Fruit fly (Drosophila melanogaster) whole organism, embryonic: Measurements from ENCODE around the gene CG46439.
A peak's percentile ranks its signal among the peaks of the same experiment; 100 is the strongest.

Experiments used
- Antp ChIP-seq: fragments of 200-800 bp; sonication (Bioruptor generic); optimal IDR thresholded peaks from 3 replicates; lab custom pipeline; 2016; ENCODE audit warnings: missing biosample characterization, missing genetic modification characterization
- Blimp-1 ChIP-seq: fragments of 200-800 bp; sonication (Bioruptor generic); optimal IDR thresholded peaks from 3 replicates; lab custom pipeline; 2018; ENCODE audit warnings: missing biosample characterization, missing genetic modification characterization, mild to moderate bottlenecking, moderate library complexity, missing genetic modification reagents
- Bteb2 ChIP-seq: fragments of 200-800 bp; sonication (Bioruptor generic); optimal IDR thresholded peaks from 2 replicates; lab custom pipeline; 2016; ENCODE audit warnings: missing biosample characterization, missing genetic modification characterization
- CG10321 ChIP-seq: fragments of 200-800 bp; sonication (Bioruptor generic); IDR thresholded peaks from 2 replicates; pipeline ENCODE4 v1.3.6; 2022; ENCODE audit warnings: missing biosample characterization, missing genetic modification characterization
- CG13287 ChIP-seq: fragments of 200-800 bp; sonication (Bioruptor generic); IDR thresholded peaks from 2 replicates; pipeline ENCODE4 v1.3.6; 2022; ENCODE audit warnings: missing biosample characterization, missing genetic modification characterization; ENCODE audit not compliant: partially characterized antibody
- CG14667 ChIP-seq: fragments of 200-800 bp; sonication (Bioruptor generic); IDR thresholded peaks from 2 replicates; pipeline ENCODE4 v1.3.6; 2022; ENCODE audit warnings: missing biosample characterization, missing genetic modification characterization
- CG14860 ChIP-seq: fragments of 200-800 bp; sonication (Bioruptor generic); IDR thresholded peaks from 3 replicates; pipeline ENCODE4 v1.3.6; 2022; ENCODE audit warnings: missing biosample characterization, missing genetic modification characterization; ENCODE audit not compliant: partially characterized antibody
- CG15479 ChIP-seq: fragments of 200-800 bp; sonication (Bioruptor generic); optimal IDR thresholded peaks from 3 replicates; lab custom pipeline; 2019; ENCODE audit warnings: missing biosample characterization, mild to moderate bottlenecking, missing genetic modification characterization, moderate library complexity
- CG2129 ChIP-seq: fragments of 200-800 bp; sonication (Bioruptor generic); IDR thresholded peaks from 2 replicates; pipeline ENCODE4 v1.3.6; 2022; ENCODE audit warnings: missing biosample characterization, missing genetic modification characterization; ENCODE audit not compliant: partially characterized antibody
- CG4328 ChIP-seq: fragments of 200-800 bp; sonication (Bioruptor generic); optimal IDR thresholded peaks from 3 replicates; lab custom pipeline; 2017; ENCODE audit warnings: missing biosample characterization, missing genetic modification reagents, missing genetic modification characterization
- CG43689 ChIP-seq: fragments of 200-800 bp; sonication (Bioruptor generic); IDR thresholded peaks from 2 replicates; pipeline ENCODE4 v1.3.6; 2022; ENCODE audit warnings: missing biosample characterization, missing genetic modification characterization
- CG4424 ChIP-seq: fragments of 200-800 bp; sonication (Bioruptor generic); optimal IDR thresholded peaks from 3 replicates; lab custom pipeline; 2016; ENCODE audit warnings: missing biosample characterization, missing genetic modification characterization
- CG4707 ChIP-seq: fragments of 200-800 bp; sonication (Bioruptor generic); optimal IDR thresholded peaks from 2 replicates; lab custom pipeline; 2018; ENCODE audit warnings: missing biosample characterization, mild to moderate bottlenecking, missing genetic modification characterization, moderate library complexity
- CG4854 ChIP-seq: fragments of 200-800 bp; sonication (Bioruptor generic); optimal IDR thresholded peaks from 2 replicates; lab custom pipeline; 2016; ENCODE audit warnings: missing biosample characterization, missing genetic modification characterization, inconsistent platforms
- CG5180 ChIP-seq: fragments of 200-800 bp; sonication (Bioruptor generic); optimal IDR thresholded peaks from 3 replicates; lab custom pipeline; 2017; ENCODE audit warnings: missing biosample characterization, missing genetic modification characterization, mild to moderate bottlenecking, moderate library complexity, missing genetic modification reagents
- CG6175 ChIP-seq: fragments of 200-800 bp; sonication (Bioruptor generic); IDR thresholded peaks from 3 replicates; pipeline ENCODE4 v1.3.6; 2022; ENCODE audit warnings: missing biosample characterization, missing genetic modification characterization
- CG6654 ChIP-seq: fragments of 200-800 bp; sonication (Bioruptor generic); optimal IDR thresholded peaks from 2 replicates; lab custom pipeline; 2017; ENCODE audit warnings: missing biosample characterization, mild to moderate bottlenecking, missing genetic modification characterization
- CG6689 ChIP-seq: fragments of 200-800 bp; sonication (Bioruptor generic); IDR thresholded peaks from 2 replicates; pipeline ENCODE4 v1.3.6; 2022; ENCODE audit warnings: missing biosample characterization, missing genetic modification characterization
- CG7271 ChIP-seq: fragments of 200-800 bp; sonication (Bioruptor generic); optimal IDR thresholded peaks from 2 replicates; lab custom pipeline; 2018; ENCODE audit warnings: missing biosample characterization, mild to moderate bottlenecking, missing genetic modification characterization, moderate library complexity
- CG8359 ChIP-seq: fragments of 200-800 bp; sonication (Bioruptor generic); optimal IDR thresholded peaks from 2 replicates; lab custom pipeline; 2017; ENCODE audit warnings: missing biosample characterization, mild to moderate bottlenecking, missing genetic modification characterization, borderline replicate concordance
- Dad ChIP-seq: fragments of 200-800 bp; sonication (Bioruptor generic); optimal IDR thresholded peaks from 3 replicates; lab custom pipeline; 2016; ENCODE audit warnings: missing biosample characterization, missing genetic modification characterization
- Dek ChIP-seq: fragments of 200-800 bp; sonication (Bioruptor generic); optimal IDR thresholded peaks from 3 replicates; lab custom pipeline; 2019; ENCODE audit warnings: missing biosample characterization, mild to moderate bottlenecking, missing genetic modification characterization, moderate library complexity
- Eip74EF ChIP-seq, 2 experiments: fragments of 200-800 bp in 1 of 2; fragments of >200 bp in 1 of 2; sonication (Bioruptor generic) in 1 of 2; optimal IDR thresholded peaks; 2 replicates each; lab custom pipeline; 2017 to 2019; ENCODE audit warnings: missing biosample characterization in 2 of 2, missing genetic modification characterization in 2 of 2, mild to moderate bottlenecking in 1 of 2, moderate library complexity in 1 of 2
- HHEX ChIP-seq: fragments of 200-800 bp; sonication (Bioruptor generic); optimal IDR thresholded peaks from 3 replicates; lab custom pipeline; 2017; ENCODE audit warnings: missing biosample characterization, mild to moderate bottlenecking, missing genetic modification characterization, missing genetic modification reagents
- Jarid2 ChIP-seq: fragments of 200-800 bp; sonication (Bioruptor generic); optimal IDR thresholded peaks from 3 replicates; lab custom pipeline; 2017; ENCODE audit warnings: mild to moderate bottlenecking, missing biosample characterization, missing genetic modification reagents, missing genetic modification characterization
- Med ChIP-seq: fragments of 200-800 bp; sonication (Bioruptor generic); peaks from one replicate; lab custom pipeline; 2016; ENCODE audit warnings: missing biosample characterization, missing genetic modification characterization, mild to moderate bottlenecking, inconsistent platforms, moderate library complexity
- NC2α ChIP-seq: fragments of 200-800 bp; sonication (Bioruptor generic); optimal IDR thresholded peaks from 2 replicates; lab custom pipeline; 2016; ENCODE audit warnings: missing biosample characterization, missing genetic modification characterization
- NFAT ChIP-seq: fragments of 200-800 bp; sonication (Bioruptor generic); IDR thresholded peaks from 2 replicates; pipeline ENCODE4 v1.3.6; 2022; ENCODE audit warnings: missing biosample characterization, missing genetic modification characterization
- PHDP ChIP-seq: fragments of 200-800 bp; sonication (Bioruptor generic); optimal IDR thresholded peaks from 3 replicates; lab custom pipeline; 2018; ENCODE audit warnings: missing biosample characterization, mild to moderate bottlenecking, missing genetic modification characterization, moderate library complexity
- Ptx1 ChIP-seq: fragments of 200-800 bp; sonication (Bioruptor generic); IDR thresholded peaks from 2 replicates; pipeline ENCODE4 v1.3.6; 2022; ENCODE audit warnings: missing biosample characterization, missing genetic modification characterization
- Rx ChIP-seq: fragments of 200-800 bp; sonication (Bioruptor generic); IDR thresholded peaks from 2 replicates; pipeline ENCODE4 v1.3.6; 2022; ENCODE audit warnings: missing biosample characterization, missing genetic modification characterization
- Vsx1 ChIP-seq: fragments of 200-800 bp; sonication (Bioruptor generic); optimal IDR thresholded peaks from 2 replicates; lab custom pipeline; 2017; ENCODE audit warnings: missing biosample characterization, mild to moderate bottlenecking, missing genetic modification characterization, missing genetic modification reagents
- crol ChIP-seq: fragments of 200-800 bp; sonication (Bioruptor generic); IDR thresholded peaks from 2 replicates; pipeline ENCODE4 v1.3.6; 2022; ENCODE audit warnings: missing biosample characterization, missing genetic modification characterization
- dysf ChIP-seq: fragments of 200-800 bp; sonication (Bioruptor generic); IDR thresholded peaks from 3 replicates; pipeline ENCODE4 v1.3.6; 2022; ENCODE audit warnings: missing biosample characterization, missing genetic modification characterization
- eve ChIP-seq, 2 experiments: fragments of >200 bp; optimal IDR thresholded peaks; 2 replicates each; lab custom pipeline; 2017; ENCODE audit warnings: missing biosample characterization in 2 of 2, missing genetic modification characterization in 2 of 2
- grau ChIP-seq: fragments of 200-800 bp; optimal IDR thresholded peaks from 3 replicates; lab custom pipeline; 2019; ENCODE audit warnings: missing biosample characterization, mild to moderate bottlenecking, missing genetic modification characterization, moderate library complexity
- grn ChIP-seq: fragments of 200-800 bp; sonication (Bioruptor generic); optimal IDR thresholded peaks from 3 replicates; lab custom pipeline; 2017; ENCODE audit warnings: missing biosample characterization, missing genetic modification characterization
- inv ChIP-seq: fragments of 200-800 bp; sonication (Bioruptor generic); IDR thresholded peaks from 2 replicates; pipeline ENCODE4 v1.3.6; 2022; ENCODE audit warnings: missing biosample characterization, missing genetic modification characterization; ENCODE audit not compliant: partially characterized antibody
- luna ChIP-seq: fragments of 200-800 bp; sonication (Bioruptor generic); optimal IDR thresholded peaks from 2 replicates; lab custom pipeline; 2016; ENCODE audit warnings: missing biosample characterization, missing genetic modification characterization
- nerfin-2 ChIP-seq: fragments of 200-800 bp; sonication (Bioruptor generic); IDR thresholded peaks from 2 replicates; pipeline ENCODE4 v1.3.6; 2022; ENCODE audit warnings: missing biosample characterization, missing genetic modification characterization; ENCODE audit not compliant: partially characterized antibody
- oc ChIP-seq: fragments of 200-800 bp; sonication (Bioruptor generic); optimal IDR thresholded peaks from 2 replicates; lab custom pipeline; 2018; ENCODE audit warnings: missing biosample characterization, mild to moderate bottlenecking, missing genetic modification characterization, moderate library complexity
- otp ChIP-seq: fragments of 200-800 bp; sonication (Bioruptor generic); IDR thresholded peaks from 3 replicates; pipeline ENCODE4, ENCODE4 v1.3.6; 2022; ENCODE audit warnings: missing biosample characterization, missing genetic modification characterization
- pb ChIP-seq: fragments of 200-800 bp; sonication (Bioruptor generic); optimal IDR thresholded peaks from 3 replicates; lab custom pipeline; 2016; ENCODE audit warnings: missing biosample characterization, missing genetic modification characterization
- psq ChIP-seq: fragments of 200-800 bp; sonication (Bioruptor generic); optimal IDR thresholded peaks from 2 replicates; lab custom pipeline; 2017; ENCODE audit warnings: missing biosample characterization, missing genetic modification characterization
- scrt ChIP-seq: fragments of 200-800 bp; sonication (Bioruptor generic); optimal IDR thresholded peaks from 2 replicates; lab custom pipeline; 2018; ENCODE audit warnings: missing biosample characterization, mild to moderate bottlenecking, missing genetic modification characterization, moderate library complexity
- seq ChIP-seq: fragments of 200-800 bp; sonication (Bioruptor generic); IDR thresholded peaks from 2 replicates; pipeline ENCODE4 v1.3.6; 2022; ENCODE audit warnings: missing biosample characterization, missing genetic modification characterization
- stwl ChIP-seq: fragments of 200-800 bp; sonication (Bioruptor generic); optimal IDR thresholded peaks from 3 replicates; lab custom pipeline; 2018; ENCODE audit warnings: missing biosample characterization, mild to moderate bottlenecking, missing genetic modification characterization, moderate library complexity
- usp ChIP-seq: fragments of >200 bp; optimal IDR thresholded peaks from 2 replicates; lab custom pipeline; 2017; ENCODE audit warnings: missing biosample characterization, missing genetic modification characterization
- vfl ChIP-seq: fragments of 200-800 bp; sonication (Bioruptor generic); optimal IDR thresholded peaks from 2 replicates; lab custom pipeline; 2016; ENCODE audit warnings: missing biosample characterization, missing genetic modification characterization
- wek ChIP-seq: fragments of 200-800 bp; sonication (Bioruptor generic); optimal IDR thresholded peaks from 3 replicates; lab custom pipeline; 2018; ENCODE audit warnings: missing biosample characterization, mild to moderate bottlenecking, missing genetic modification characterization, moderate library complexity
- zen ChIP-seq: fragments of 200-800 bp; sonication (Bioruptor generic); optimal IDR thresholded peaks from 3 replicates; lab custom pipeline; 2018; ENCODE audit warnings: missing biosample characterization, mild to moderate bottlenecking, missing genetic modification characterization, moderate library complexity

Gene CG46439

DNA sequence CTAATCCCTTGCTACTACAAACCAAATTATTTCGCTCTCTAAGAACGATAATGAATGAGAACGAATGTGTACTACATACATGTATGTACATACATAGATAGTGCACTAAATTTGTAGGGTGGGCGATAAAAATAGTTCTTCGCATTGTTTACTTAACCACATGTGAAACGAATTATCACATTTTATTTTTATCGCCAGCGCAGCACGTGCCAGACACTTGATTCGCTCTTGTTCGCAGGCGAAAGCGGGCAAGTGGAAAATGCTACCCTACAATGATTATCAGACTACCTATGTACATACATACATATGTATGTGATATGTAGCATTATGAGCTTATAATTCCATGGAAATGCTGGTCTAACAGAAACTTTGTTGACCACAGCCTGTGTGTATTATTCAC, 10.2 kb downstream of the CG46439 start (continued):
- TF ChIP-seq Ptx1 (GFP tag; lab: Robert Waterston, UW): no peak
- TF ChIP-seq Dek (tag; lab: Kevin White, UChicago): no peak
- TF ChIP-seq Vsx1 (GFP tag; lab: Kevin White, UChicago): no peak
- no peak for TF ChIP-seq CG7271 (tag; lab: Kevin White, UChicago)
- TF ChIP-seq grn: no peak
- no peak for TF ChIP-seq scrt
- TF ChIP-seq Blimp-1: no peak
- TF ChIP-seq Bteb2 (GFP tag; lab: Kevin White, UChicago): no peak
- no peak for TF ChIP-seq CG4424 (GFP tag; lab: Kevin White, UChicago)
- TF ChIP-seq wek: peak; percentile 28
- TF ChIP-seq pb: no peak
- no peak for TF ChIP-seq zen (tag; lab: Kevin White, UChicago)
- TF ChIP-seq CG4854 (GFP tag; lab: Kevin White, UChicago): no peak
- TF ChIP-seq CG5180 (GFP tag; lab: Kevin White, UChicago): no peak
- TF ChIP-seq CG14860 (GFP tag; lab: Robert Waterston, UW): no peak
- TF ChIP-seq luna (GFP tag; lab: Kevin White, UChicago): no peak
- TF ChIP-seq Eip74EF (GFP tag; optimal IDR thresholded peaks at IDR 0.05; lab: Kevin White, UChicago): no peak
- TF ChIP-seq stwl (tag; lab: Kevin White, UChicago): no peak
- no peak for TF ChIP-seq NC2α (GFP tag; lab: Kevin White, UChicago)
- no peak for TF ChIP-seq CG2129 (GFP tag; lab: Robert Waterston, UW)
- no peak for TF ChIP-seq NFAT
- no peak for TF ChIP-seq PHDP (tag; lab: Kevin White, UChicago)
- no peak for TF ChIP-seq crol
- no peak for TF ChIP-seq CG13287 (GFP tag; lab: Robert Waterston, UW)
- TF ChIP-seq eve (GFP tag; optimal IDR thresholded peaks at IDR 0.05; lab: Kevin White, UChicago): peak in 1 of 2 experiments; percentile 26
- no peak for TF ChIP-seq Rx (GFP tag; lab: Robert Waterston, UW)
- no peak for TF ChIP-seq vfl (GFP tag; lab: Kevin White, UChicago)
- no peak for TF ChIP-seq inv (GFP tag; lab: Robert Waterston, UW)
- TF ChIP-seq CG43689 (GFP tag; lab: Robert Waterston, UW): no peak
- no peak for TF ChIP-seq otp (GFP tag; lab: Robert Waterston, UW)
- no peak for TF ChIP-seq CG4328 (GFP tag; lab: Kevin White, UChicago)
- no peak for TF ChIP-seq CG4707 (GFP tag; lab: Kevin White, UChicago)
- TF ChIP-seq Med (GFP tag; lab: Kevin White, UChicago): peak; percentile 54
- TF ChIP-seq CG15479 (GFP tag; lab: Kevin White, UChicago): peak; percentile 48
- no peak for TF ChIP-seq usp (GFP tag; lab: Kevin White, UChicago)
- no peak for TF ChIP-seq HHEX (GFP tag; lab: Kevin White, UChicago)
- TF ChIP-seq CG6654: no peak
- TF ChIP-seq Dad (GFP tag; lab: Kevin White, UChicago): no peak
- TF ChIP-seq CG14667 (GFP tag; lab: Robert Waterston, UW): no peak
- TF ChIP-seq CG10321: no peak
- TF ChIP-seq dysf: no peak
- no peak for TF ChIP-seq seq (GFP tag; lab: Robert Waterston, UW)
- no peak for TF ChIP-seq CG6175
- no peak for TF ChIP-seq Jarid2 (GFP tag; lab: Kevin White, UChicago)
- no peak for TF ChIP-seq psq (GFP tag; lab: Kevin White, UChicago)
- TF ChIP-seq grau (tag; lab: Kevin White, UChicago): peak; percentile 0
- no peak for TF ChIP-seq CG8359 (GFP tag; lab: Kevin White, UChicago)
- TF ChIP-seq oc (tag; lab: Kevin White, UChicago): no peak
- TF ChIP-seq CG6689 (GFP tag; lab: Robert Waterston, UW): peak; percentile 54; the same call in 1 of the 2 replicates
- TF ChIP-seq nerfin-2 (GFP tag; lab: Robert Waterston, UW): no peak
- no peak for TF ChIP-seq Antp
